Worm (Caenorhabditis elegans) whole organism, late embryonic: Measurements from ENCODE around the gene W03C9.5.

Experiments
- F13H6.1 ChIP-seq: sonication (generic microtip); optimal IDR thresholded peaks from 2 replicates; lab custom pipeline; 2016; ENCODE audit warnings: missing genetic modification characterization, missing compliant biosample characterization
- ama-1 ChIP-seq: fragments of 150-350 bp; optimal IDR thresholded peaks from 2 replicates; lab custom pipeline; 2014
- dmd-4 ChIP-seq: sonication (generic microtip); optimal IDR thresholded peaks from 2 replicates; lab custom pipeline; 2016; ENCODE audit warnings: borderline replicate concordance, missing genetic modification characterization, missing compliant biosample characterization
- elt-2 ChIP-seq: sonication (generic microtip); optimal IDR thresholded peaks from 2 replicates; lab custom pipeline; 2016; ENCODE audit warnings: missing genetic modification reagents, missing genetic modification characterization, missing compliant biosample characterization
- ets-4 ChIP-seq: sonication (generic microtip); optimal IDR thresholded peaks from 2 replicates; lab custom pipeline; 2016; ENCODE audit warnings: missing genetic modification characterization, missing compliant biosample characterization
- eyg-1 ChIP-seq: sonication (generic microtip); optimal IDR thresholded peaks from 2 replicates; lab custom pipeline; 2016; ENCODE audit warnings: missing genotype, missing genetic modification characterization, missing compliant biosample characterization
- gmeb-2 ChIP-seq: sonication (generic microtip); optimal IDR thresholded peaks from 2 replicates; lab custom pipeline; 2016; ENCODE audit warnings: missing genetic modification characterization, inconsistent platforms, missing compliant biosample characterization
- mec-3 ChIP-seq: sonication (generic microtip); optimal IDR thresholded peaks from 2 replicates; lab custom pipeline; 2016; ENCODE audit warnings: borderline replicate concordance, missing genetic modification characterization, missing compliant biosample characterization
- pha-4 ChIP-seq: fragments of 150-350 bp; optimal IDR thresholded peaks from 2 replicates; lab custom pipeline; 2018; ENCODE audit warnings: missing biosample characterization, missing genetic modification reagents, missing genetic modification characterization
- sdc-2 ChIP-seq: sonication (generic microtip); optimal IDR thresholded peaks from 2 replicates; lab custom pipeline; 2016; ENCODE audit warnings: missing genotype, missing genetic modification characterization, missing compliant biosample characterization

ce11 chrII:12005981-12006380 lies 38.6 kb upstream of the W03C9.5 start:
- no peak for TF ChIP-seq gmeb-2 (tag; lab: Kevin White, UChicago)
- no peak for TF ChIP-seq mec-3 (tag; lab: Kevin White, UChicago)
- no peak for TF ChIP-seq eyg-1 (tag; lab: Kevin White, UChicago)
- TF ChIP-seq ets-4 (tag; lab: Kevin White, UChicago), result no peak
- TF ChIP-seq elt-2, result no peak
- TF ChIP-seq pha-4 (tag; lab: Kevin White, UChicago), result no peak
- no peak for TF ChIP-seq dmd-4 (tag; lab: Kevin White, UChicago)
- no peak for TF ChIP-seq ama-1
- no peak for TF ChIP-seq sdc-2 (tag; lab: Kevin White, UChicago)
- no peak for TF ChIP-seq F13H6.1 (tag; lab: Kevin White, UChicago)
